Worm (Caenorhabditis elegans) whole organism, early embryonic: ENCODE measurements around the gene H32C10.1.

Experiments
- B0310.2 ChIP-seq: sonication (generic microtip); optimal IDR thresholded peaks from 2 replicates; lab custom pipeline; 2016; ENCODE audit warnings: mild to moderate bottlenecking, missing genetic modification characterization, missing compliant biosample characterization
- F13C5.2 ChIP-seq: sonication (generic microtip); optimal IDR thresholded peaks from 2 replicates; lab custom pipeline; 2017; ENCODE audit warnings: mild to moderate bottlenecking, missing genetic modification characterization, inconsistent platforms, missing compliant biosample characterization
- aly-1 ChIP-seq: sonication (generic microtip); optimal IDR thresholded peaks from 2 replicates; lab custom pipeline; 2016; ENCODE audit warnings: missing genetic modification characterization, missing compliant biosample characterization
- ama-1 ChIP-seq: fragments of 150-350 bp; optimal IDR thresholded peaks from 2 replicates; lab custom pipeline; 2014
- ceh-13 ChIP-seq: fragments of 200-800 bp; sonication (Bioruptor generic); optimal IDR thresholded peaks from 2 replicates; lab custom pipeline; 2018; ENCODE audit warnings: mild to moderate bottlenecking, missing genetic modification characterization, missing compliant biosample characterization
- ceh-36 ChIP-seq: sonication (generic microtip); optimal IDR thresholded peaks from 2 replicates; lab custom pipeline; 2016; ENCODE audit warnings: missing genetic modification characterization, inconsistent platforms, missing compliant biosample characterization
- ets-7 ChIP-seq: sonication (generic microtip); optimal IDR thresholded peaks from 2 replicates; lab custom pipeline; 2016; ENCODE audit warnings: missing genotype, missing genetic modification characterization, missing compliant biosample characterization
- flt-1 ChIP-seq: fragments of 200-800 bp; sonication (Bioruptor generic); IDR thresholded peaks from 2 replicates; pipeline ENCODE4 v1.3.6; 2022; ENCODE audit warnings: missing genetic modification characterization, missing compliant biosample characterization
- hmbx-1 ChIP-seq: sonication (generic microtip); optimal IDR thresholded peaks from 2 replicates; lab custom pipeline; 2016; ENCODE audit warnings: mild to moderate bottlenecking, missing genetic modification characterization, missing compliant biosample characterization
- hmg-4 ChIP-seq: fragments of 200-800 bp; sonication (Bioruptor generic); optimal IDR thresholded peaks from 2 replicates; lab custom pipeline; 2018; ENCODE audit warnings: mild to moderate bottlenecking, missing genetic modification characterization, missing compliant biosample characterization
- hnd-1 ChIP-seq: sonication (generic microtip); optimal IDR thresholded peaks from 2 replicates; lab custom pipeline; 2016; ENCODE audit warnings: missing genetic modification characterization, missing compliant biosample characterization
- pes-1 ChIP-seq: fragments of 200-800 bp; sonication (Bioruptor generic); IDR thresholded peaks from 2 replicates; pipeline ENCODE4 v1.3.6; 2022; ENCODE audit warnings: missing genetic modification reagents, missing genetic modification characterization, missing compliant biosample characterization
- scrt-1 ChIP-seq: fragments of 200-800 bp; sonication (Bioruptor generic); IDR thresholded peaks from 2 replicates; pipeline ENCODE4 v1.3.6; 2022; ENCODE audit warnings: missing genetic modification characterization, missing compliant biosample characterization
- sea-1 ChIP-seq: fragments of 200-800 bp; sonication (Bioruptor generic); conservative IDR thresholded peaks from 2 replicates; pipeline ENCODE4 v1.3.6; 2022; ENCODE audit warnings: missing genetic modification characterization, missing compliant biosample characterization
- tbx-11 ChIP-seq: fragments of 200-800 bp; sonication (Bioruptor generic); IDR thresholded peaks from 2 replicates; pipeline ENCODE4 v1.3.6; 2022; ENCODE audit warnings: missing genetic modification characterization, missing compliant biosample characterization
- tbx-37 ChIP-seq: fragments of 200-800 bp; sonication (Bioruptor generic); conservative IDR thresholded peaks from 2 replicates; pipeline ENCODE4 v1.3.6; 2022; ENCODE audit warnings: missing genetic modification reagents, missing genetic modification characterization, missing compliant biosample characterization
- tra-4 ChIP-seq: sonication (generic microtip); optimal IDR thresholded peaks from 2 replicates; lab custom pipeline; 2017; ENCODE audit warnings: missing genetic modification characterization, missing compliant biosample characterization

H32C10.1 gene

DNA sequence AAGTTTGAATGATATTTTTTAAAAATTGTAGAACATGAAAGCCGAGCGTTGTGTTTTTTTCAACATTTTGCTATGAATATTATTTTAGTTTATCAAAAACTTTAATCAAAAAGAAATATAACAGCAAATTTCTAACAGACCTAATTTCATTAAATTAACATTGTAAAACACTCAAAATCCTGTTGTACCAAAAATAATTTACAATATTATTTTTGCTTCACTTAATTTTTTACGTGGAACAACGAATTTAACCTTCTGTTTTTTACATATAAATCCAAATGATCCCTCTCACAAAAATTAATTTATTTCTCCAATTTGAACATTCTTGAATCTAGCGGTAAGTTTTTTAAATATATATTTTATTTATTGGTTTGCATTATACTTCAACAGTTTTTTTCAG, at the start of gene H32C10.1:
Gene H32C10.1, plus strand, starts transcription at position 301 of the 400 bp plus-strand sequence.
- TF ChIP-seq scrt-1 (GFP tag; lab: Robert Waterston, UW), result no peak
- TF ChIP-seq aly-1 (tag; lab: Kevin White, UChicago), result no peak
- TF ChIP-seq tra-4 (tag; lab: Kevin White, UChicago), result no peak
- TF ChIP-seq ceh-36 (tag; lab: Kevin White, UChicago), result no peak
- TF ChIP-seq pes-1 (GFP tag; lab: Robert Waterston, UW), result no peak
- no peak for TF ChIP-seq ama-1 (lab: Kevin White, UChicago)
- TF ChIP-seq F13C5.2 (tag; lab: Kevin White, UChicago), result no peak

DNA sequence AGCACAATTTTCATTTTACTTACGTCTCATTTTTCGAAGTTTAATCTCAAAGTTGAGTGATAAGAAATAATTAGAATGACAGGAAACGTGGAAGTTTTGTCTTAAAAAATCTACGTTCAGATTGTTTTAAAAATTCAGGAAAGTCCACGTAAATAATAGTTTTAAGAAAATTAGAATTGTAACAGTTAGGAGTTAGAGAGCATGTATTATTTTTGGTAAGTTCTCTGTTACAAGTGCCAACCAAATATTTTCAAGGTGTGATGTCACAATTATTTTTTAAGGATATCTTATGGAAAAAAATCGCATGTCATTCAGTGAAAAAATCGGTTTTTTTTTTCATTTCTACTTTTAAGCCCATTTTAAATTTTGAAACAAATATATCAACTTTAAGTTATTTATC, 49.6 kb upstream of the H32C10.1 start, which contains the start of gene H04M03.11:
Gene H04M03.11, minus strand, starts transcription at position 101 of the 400 bp plus-strand sequence.
- TF ChIP-seq ceh-13, result no peak
- no peak for TF ChIP-seq B0310.2 (tag; lab: Kevin White, UChicago)
- no peak for TF ChIP-seq tra-4 (tag; lab: Kevin White, UChicago)
- no peak for TF ChIP-seq scrt-1 (GFP tag; lab: Robert Waterston, UW)
- no peak for TF ChIP-seq sea-1
- TF ChIP-seq ceh-36 (tag; lab: Kevin White, UChicago), result no peak
- TF ChIP-seq tbx-11 (GFP tag; lab: Robert Waterston, UW), result no peak
- no peak for TF ChIP-seq aly-1 (tag; lab: Kevin White, UChicago)
- no peak for TF ChIP-seq tbx-37 (GFP tag; lab: Robert Waterston, UW)
- TF ChIP-seq pes-1 (GFP tag; lab: Robert Waterston, UW), result no peak
- no peak for TF ChIP-seq ets-7 (tag; lab: Kevin White, UChicago)
- TF ChIP-seq hnd-1, result no peak
- no peak for TF ChIP-seq hmg-4 (GFP tag; lab: Kevin White, UChicago)
- TF ChIP-seq ama-1 (lab: Kevin White, UChicago), result no peak
- no peak for TF ChIP-seq hmbx-1 (tag; lab: Kevin White, UChicago)
- TF ChIP-seq flt-1, result no peak
- TF ChIP-seq F13C5.2 (tag; lab: Kevin White, UChicago), result no peak

DNA sequence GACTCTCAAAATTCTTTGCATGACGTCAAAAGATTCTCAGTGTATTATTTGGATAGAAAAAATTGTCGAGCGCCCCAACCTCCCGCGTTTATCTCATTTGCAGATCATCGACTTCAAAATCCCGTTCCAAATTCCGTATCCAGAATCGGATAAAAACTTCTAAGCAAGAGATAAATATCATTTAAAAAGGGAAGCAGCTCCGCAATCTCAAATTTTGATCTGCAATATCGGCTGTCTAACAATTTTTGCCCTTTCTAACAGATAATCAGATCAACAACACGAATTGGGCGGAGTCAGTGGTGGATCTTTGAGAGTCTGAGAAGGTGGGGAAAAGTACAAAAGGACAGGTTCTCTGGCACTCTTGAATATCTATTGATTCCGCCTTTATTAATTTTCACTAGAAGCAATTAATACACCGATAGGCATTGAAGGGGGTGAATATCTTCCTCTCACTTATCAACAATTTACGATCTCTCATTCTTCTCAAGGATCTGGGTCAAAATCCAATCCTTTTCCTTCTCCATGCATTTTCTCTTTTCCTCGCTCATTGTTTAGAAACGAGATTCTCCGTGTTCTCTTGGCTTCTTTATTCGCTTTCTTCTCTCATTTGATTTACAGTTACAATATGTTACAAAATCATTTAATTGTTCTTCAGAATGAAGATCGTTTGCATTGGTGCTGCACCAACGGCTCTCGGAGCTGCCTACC, 48.8 kb upstream of the H32C10.1 start, which contains the start of gene glf-1:
Gene glf-1, plus strand, starts transcription at position 656 of the 708 bp plus-strand sequence.
- no peak for TF ChIP-seq hmg-4 (GFP tag; lab: Kevin White, UChicago)
- no peak for TF ChIP-seq tbx-11 (GFP tag; lab: Robert Waterston, UW)
- no peak for TF ChIP-seq tra-4 (tag; lab: Kevin White, UChicago)
- TF ChIP-seq hmbx-1 (tag; lab: Kevin White, UChicago), result no peak
- TF ChIP-seq ama-1 (lab: Kevin White, UChicago), result no peak
- no peak for TF ChIP-seq ceh-36 (tag; lab: Kevin White, UChicago)
- no peak for TF ChIP-seq tbx-37 (GFP tag; lab: Robert Waterston, UW)
- TF ChIP-seq hnd-1, result no peak
- no peak for TF ChIP-seq F13C5.2 (tag; lab: Kevin White, UChicago)

DNA sequence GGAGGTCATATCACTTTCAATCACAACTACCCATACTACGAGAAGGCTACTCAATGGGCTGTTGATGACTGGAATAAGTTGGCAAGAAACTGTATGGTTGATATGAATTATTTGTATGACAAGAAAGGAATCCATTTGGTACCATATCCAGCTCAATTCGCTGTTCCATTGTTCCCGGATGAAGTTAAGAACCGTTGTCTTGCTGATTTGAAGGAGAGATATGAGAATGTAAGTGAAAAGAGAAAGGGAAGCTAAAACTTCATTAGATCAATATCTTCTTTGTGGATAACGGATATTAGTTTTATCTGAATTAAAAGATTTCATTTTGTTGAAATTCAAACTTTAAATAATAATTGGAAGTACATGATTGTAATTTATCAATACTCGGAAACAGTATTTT, 47.5 kb upstream of the H32C10.1 start:
- TF ChIP-seq flt-1, result no peak
- TF ChIP-seq scrt-1 (GFP tag; lab: Robert Waterston, UW), result no peak
- no peak for TF ChIP-seq hmbx-1 (tag; lab: Kevin White, UChicago)
- no peak for TF ChIP-seq tra-4 (tag; lab: Kevin White, UChicago)
- no peak for TF ChIP-seq ceh-13
- TF ChIP-seq sea-1, result no peak
- no peak for TF ChIP-seq ama-1 (lab: Kevin White, UChicago)
- TF ChIP-seq ceh-36 (tag; lab: Kevin White, UChicago), result no peak
- TF ChIP-seq ets-7 (tag; lab: Kevin White, UChicago), result no peak
- no peak for TF ChIP-seq tbx-11 (GFP tag; lab: Robert Waterston, UW)

DNA sequence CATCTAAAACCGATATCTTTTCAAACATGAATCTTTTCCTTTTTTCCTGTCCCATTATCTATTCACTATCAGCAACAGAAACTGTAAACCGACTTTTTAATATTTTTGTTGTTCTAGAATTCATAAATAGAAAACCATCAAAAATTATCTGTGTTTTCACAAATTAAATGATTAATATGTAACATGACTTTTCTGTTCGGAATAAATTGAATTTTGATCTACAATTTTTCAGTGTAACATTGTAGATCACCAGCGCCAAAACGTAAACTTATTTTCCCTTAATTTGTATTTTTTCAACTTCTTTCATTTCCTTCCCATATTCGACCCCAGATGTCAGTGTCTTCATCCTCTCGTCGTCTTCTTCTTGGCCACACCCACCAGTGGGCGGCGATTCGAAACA, 42.9 kb upstream of the H32C10.1 start, which contains the start of gene H04M03.3:
Gene H04M03.3, plus strand, starts transcription at position 301 of the 400 bp plus-strand sequence.
- TF ChIP-seq hnd-1 (no peak), sea-1 (no peak)

DNA sequence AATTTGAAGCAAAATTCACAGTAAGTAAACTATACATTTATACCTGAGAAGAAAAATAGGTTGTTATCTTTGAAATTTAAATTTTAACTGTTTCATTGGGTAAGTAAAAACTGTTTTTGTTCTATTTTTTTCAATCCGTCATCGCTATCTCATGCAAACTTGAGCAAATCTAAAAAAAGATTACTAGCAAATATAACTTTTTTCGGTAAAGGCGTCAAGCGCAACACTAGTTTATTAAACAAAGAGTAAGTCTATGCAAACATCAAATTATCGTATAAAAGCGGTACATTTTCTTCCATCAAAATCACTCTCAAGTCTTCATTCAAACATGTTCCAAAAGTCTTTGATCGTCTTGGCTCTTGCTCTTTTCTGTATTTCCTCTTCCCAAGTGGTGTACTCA, 39.0 kb upstream of the H32C10.1 start, which contains the start of gene nspb-6:
Gene nspb-6, plus strand, starts transcription at position 301 of the 400 bp plus-strand sequence.
- TF ChIP-seq tra-4 (tag; lab: Kevin White, UChicago), result no peak
- TF ChIP-seq ets-7 (tag; lab: Kevin White, UChicago), result no peak
- TF ChIP-seq hmg-4 (GFP tag; lab: Kevin White, UChicago), result no peak
- no peak for TF ChIP-seq ceh-13
- no peak for TF ChIP-seq flt-1

DNA sequence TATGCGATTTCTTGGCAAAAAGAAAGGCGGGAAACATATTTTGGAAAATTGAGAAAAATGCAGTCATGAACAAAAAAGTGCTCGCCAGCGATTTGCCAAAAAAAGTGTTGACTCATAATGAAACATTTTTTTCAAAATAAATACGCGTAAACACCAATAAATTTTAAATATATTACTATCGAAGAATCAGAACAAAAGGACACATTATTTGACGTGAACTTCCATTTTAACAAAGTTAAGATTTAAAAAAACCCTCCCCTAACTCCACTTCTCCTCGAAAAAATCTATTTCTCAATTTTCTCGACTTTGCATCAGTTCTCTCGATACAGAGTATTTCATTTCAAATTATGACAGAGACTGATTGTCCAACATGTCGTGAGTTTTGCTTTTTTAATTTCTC, 37.8 kb upstream of the H32C10.1 start, which contains the start of gene pck-3:
Gene pck-3, plus strand, starts transcription at position 301 of the 400 bp plus-strand sequence.
- TF ChIP-seq hmbx-1 (tag; lab: Kevin White, UChicago) (no peak), ama-1 (lab: Kevin White, UChicago) (no peak), ceh-13 (no peak), B0310.2 (tag; lab: Kevin White, UChicago) (no peak), aly-1 (tag; lab: Kevin White, UChicago) (no peak)

DNA sequence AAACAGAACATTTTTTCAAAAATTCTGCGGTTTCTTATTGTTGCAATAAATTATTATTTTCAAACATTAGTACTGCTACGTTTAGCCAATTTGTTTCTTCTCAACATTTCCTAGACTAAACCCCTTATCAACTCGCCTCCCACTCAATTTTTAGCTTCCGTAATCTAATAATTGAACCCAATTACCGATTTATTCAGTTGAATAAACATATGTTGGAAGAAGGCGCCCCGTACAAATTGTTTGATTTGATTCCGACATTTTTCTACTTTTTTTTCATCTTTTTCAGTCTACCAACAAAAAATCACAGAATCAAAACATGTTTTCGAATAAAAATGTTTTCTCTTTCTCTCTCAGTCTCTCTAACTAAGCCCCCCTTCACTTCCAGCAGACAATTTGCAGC, 31.4 kb upstream of the H32C10.1 start:
- TF ChIP-seq pes-1 (GFP tag; lab: Robert Waterston, UW) (no peak), B0310.2 (tag; lab: Kevin White, UChicago) (no peak), aly-1 (tag; lab: Kevin White, UChicago) (no peak)
